Fruit fly (Drosophila melanogaster): ENCODE measurements around the gene xmas.

Gene xmas

DNA sequence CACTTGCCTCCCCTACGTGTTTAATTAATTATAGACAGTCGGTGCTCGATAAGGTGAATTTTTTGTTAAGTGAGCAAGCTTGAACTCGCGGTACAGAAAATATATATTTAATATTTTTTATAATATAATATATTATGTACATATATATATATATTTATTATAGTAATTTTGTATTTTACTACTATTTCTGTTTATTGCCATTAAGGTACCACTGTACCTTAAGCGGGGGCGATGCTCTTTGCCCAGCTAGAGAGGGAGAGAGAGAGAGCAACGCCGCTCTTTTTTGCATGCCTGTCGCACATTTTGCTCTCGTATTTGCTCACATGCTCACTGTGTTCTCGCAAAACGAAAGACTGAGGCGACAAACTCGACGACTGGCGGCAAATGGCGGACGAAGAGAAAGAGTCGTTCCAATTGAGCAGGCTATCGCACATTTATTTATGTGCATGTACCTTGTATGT lies 11.4 kb upstream of the xmas start:
- TF ChIP-seq CG9705 (GFP tag; optimal IDR thresholded peaks at IDR 0.05) = peak; percentile 31
- no peak for TF ChIP-seq Abd-B (GFP tag; optimal IDR thresholded peaks at IDR 0.05)
- TF ChIP-seq Mio (GFP tag; optimal IDR thresholded peaks at IDR 0.05) = no peak
- no peak for TF ChIP-seq Rel (GFP tag; optimal IDR thresholded peaks at IDR 0.05)
- TF ChIP-seq Rel (tag; optimal IDR thresholded peaks at IDR 0.05) = peak; percentile 37
- no peak for TF ChIP-seq Myc (optimal IDR thresholded peaks at IDR 0.05)
- TF ChIP-seq sage (GFP tag; optimal IDR thresholded peaks at IDR 0.05) = no peak
- peak; percentile 72 for TF ChIP-seq Sp1 (GFP tag; optimal IDR thresholded peaks at IDR 0.05)
- peak; percentile 69 for TF ChIP-seq Vsx2 (GFP tag; optimal IDR thresholded peaks at IDR 0.05; ENCODE audit: partially characterized antibody)
- no peak for TF ChIP-seq Dfd (GFP tag; optimal IDR thresholded peaks at IDR 0.05)
- no peak for TF ChIP-seq jim (GFP tag; optimal IDR thresholded peaks at IDR 0.05)
- peak; percentile 33 for TF ChIP-seq rgr (GFP tag; optimal IDR thresholded peaks at IDR 0.05)
- no peak for TF ChIP-seq pan (optimal IDR thresholded peaks at IDR 0.05)
- peak; percentile 3 for TF ChIP-seq OdsH (GFP tag; optimal IDR thresholded peaks at IDR 0.05)
- no peak for TF ChIP-seq br (GFP tag; optimal IDR thresholded peaks at IDR 0.05)
- TF ChIP-seq N (GFP tag; optimal IDR thresholded peaks at IDR 0.05) = no peak
- peak in 1 of 2 experiments; percentile 57 for TF ChIP-seq foxo (GFP tag; optimal IDR thresholded peaks at IDR 0.05)
- peak; percentile 88 for TF ChIP-seq Dif (GFP tag; optimal IDR thresholded peaks at IDR 0.05; ENCODE audit: partially characterized antibody)
- TF ChIP-seq sv (GFP tag; optimal IDR thresholded peaks at IDR 0.05) = no peak
- peak; percentile 62 for TF ChIP-seq psq (GFP tag; optimal IDR thresholded peaks at IDR 0.05)
- TF ChIP-seq brk (GFP tag; optimal IDR thresholded peaks at IDR 0.05) = no peak
- peak; percentile 76 for TF ChIP-seq HLH106 (tag; optimal IDR thresholded peaks at IDR 0.05)
- TF ChIP-seq tai (GFP tag; optimal IDR thresholded peaks at IDR 0.05) = no peak
- TF ChIP-seq h (GFP tag; optimal IDR thresholded peaks at IDR 0.05) = peak; percentile 32
- TF ChIP-seq ey (GFP tag; optimal IDR thresholded peaks at IDR 0.05) = no peak
- TF ChIP-seq fru (GFP tag; optimal IDR thresholded peaks at IDR 0.05) = peak; percentile 31
- no peak for TF ChIP-seq woc (GFP tag; optimal IDR thresholded peaks at IDR 0.05)
- no peak for TF ChIP-seq Jra (GFP tag; optimal IDR thresholded peaks at IDR 0.05)
- TF ChIP-seq CrebA (GFP tag; optimal IDR thresholded peaks at IDR 0.05; ENCODE audit: borderline replicate concordance) = peak; percentile 13
- peak; percentile 21 for TF ChIP-seq dmrt93B (GFP tag; optimal IDR thresholded peaks at IDR 0.05)
- TF ChIP-seq dl (GFP tag; optimal IDR thresholded peaks at IDR 0.05; ENCODE audit: insufficient read depth in 1 of 2, partially characterized antibody in 2 of 2) = peak; percentile 75 to 87

DNA sequence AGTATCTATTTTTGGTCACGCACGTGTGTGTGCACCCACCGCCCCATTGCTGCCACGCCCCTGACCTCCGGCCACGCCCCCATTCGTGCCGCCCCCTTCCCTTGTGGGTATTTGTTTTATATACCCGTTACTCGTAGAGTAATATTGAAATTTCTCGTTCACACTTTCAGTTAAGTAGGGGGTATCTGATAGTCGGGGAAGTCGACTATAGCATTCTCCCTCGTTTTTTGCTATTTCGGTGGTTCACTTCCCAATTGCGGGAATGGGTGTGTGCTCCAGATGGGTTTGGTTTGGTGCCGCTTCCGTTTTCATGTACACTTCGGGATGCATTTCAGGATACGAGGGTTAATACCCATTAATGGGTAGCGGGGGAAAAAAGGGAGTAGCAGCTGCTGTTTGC lies 8.2 kb upstream of the xmas start:
- TF ChIP-seq HLH106 (tag; optimal IDR thresholded peaks at IDR 0.05) (no peak), jim (GFP tag; optimal IDR thresholded peaks at IDR 0.05) (no peak), Dif (GFP tag; optimal IDR thresholded peaks at IDR 0.05; ENCODE audit: partially characterized antibody) (no peak), sv (GFP tag; optimal IDR thresholded peaks at IDR 0.05) (no peak), dsf (GFP tag; optimal IDR thresholded peaks at IDR 0.05; ENCODE audit: borderline replicate concordance) (no peak), usp (GFP tag; optimal IDR thresholded peaks at IDR 0.05) (no peak), Hr78 (GFP tag; optimal IDR thresholded peaks at IDR 0.05) (no peak), dl (GFP tag; optimal IDR thresholded peaks at IDR 0.05; ENCODE audit: insufficient read depth in 1 of 2, partially characterized antibody in 2 of 2) (no peak), woc (GFP tag; optimal IDR thresholded peaks at IDR 0.05) (no peak), lola (GFP tag; optimal IDR thresholded peaks at IDR 0.05) (no peak), Myc (optimal IDR thresholded peaks at IDR 0.05) (no peak), OdsH (GFP tag; optimal IDR thresholded peaks at IDR 0.05) (no peak), Rel (GFP tag; optimal IDR thresholded peaks at IDR 0.05) (no peak), Rel (tag; optimal IDR thresholded peaks at IDR 0.05) (no peak), sage (GFP tag; optimal IDR thresholded peaks at IDR 0.05) (no peak), Vsx2 (GFP tag; optimal IDR thresholded peaks at IDR 0.05; ENCODE audit: partially characterized antibody) (no peak), CG32264 (GFP tag; optimal IDR thresholded peaks at IDR 0.05) (no peak), Sp1 (GFP tag; optimal IDR thresholded peaks at IDR 0.05) (no peak)

DNA sequence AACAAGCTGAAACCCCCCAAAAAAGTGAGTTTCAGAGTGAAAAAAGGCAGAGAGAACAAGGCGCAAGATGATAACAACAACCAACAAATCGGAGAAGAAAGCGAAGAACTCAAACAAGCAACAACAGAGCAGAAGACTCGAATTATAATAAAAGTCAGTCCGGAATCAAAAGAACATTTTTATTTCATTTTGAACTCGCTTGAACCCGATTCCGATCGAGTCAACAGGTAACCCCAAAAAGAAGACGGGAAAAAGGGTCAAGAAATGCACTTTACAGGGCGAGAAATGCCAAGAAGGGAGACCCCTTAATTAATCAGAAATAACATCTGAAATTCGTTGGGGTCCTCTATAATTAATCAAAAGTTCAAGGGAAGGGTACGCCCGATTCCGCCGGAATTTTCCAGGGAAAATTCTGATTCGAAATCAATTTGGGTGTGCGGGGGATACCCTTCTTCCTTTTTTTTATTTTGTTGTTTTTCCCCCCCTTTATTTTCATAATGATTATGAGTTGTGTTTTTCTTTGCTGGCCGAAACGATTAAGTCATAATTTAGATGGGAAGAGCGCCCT lies 3.4 kb upstream of the xmas start:
- TF ChIP-seq pan (optimal IDR thresholded peaks at IDR 0.05) = no peak
- no peak for TF ChIP-seq Rel (GFP tag; optimal IDR thresholded peaks at IDR 0.05)
- TF ChIP-seq Rel (tag; optimal IDR thresholded peaks at IDR 0.05) = peak; percentile 35
- TF ChIP-seq fru (GFP tag; optimal IDR thresholded peaks at IDR 0.05) = no peak
- TF ChIP-seq Hnf4 (GFP tag; optimal IDR thresholded peaks at IDR 0.05) = no peak

Data from whole organism, wandering third instar larva.